Worm (Caenorhabditis elegans) whole organism, young adult: Measurements from ENCODE around the gene stdh-1.

Experiments
- F49E8.2 ChIP-seq: sonication (generic microtip); optimal IDR thresholded peaks from 3 replicates; lab custom pipeline; 2017; ENCODE audit warnings: missing genetic modification characterization, mild to moderate bottlenecking, missing compliant biosample characterization, antibody characterized with exemption, moderate library complexity; ENCODE audit not compliant: insufficient read depth
- T07F8.4 ChIP-seq: sonication (generic microtip); optimal IDR thresholded peaks from 2 replicates; lab custom pipeline; 2016; ENCODE audit warnings: mild to moderate bottlenecking, missing genetic modification characterization, moderate library complexity, missing compliant biosample characterization
- ekl-4 ChIP-seq: fragments of 200-800 bp; sonication (Bioruptor generic); IDR thresholded peaks from 2 replicates; pipeline ENCODE4 v1.3.6; 2022; ENCODE audit warnings: missing genetic modification reagents, missing genetic modification characterization, missing compliant biosample characterization
- ets-4 ChIP-seq: fragments of 200-800 bp; sonication (Bioruptor generic); optimal IDR thresholded peaks from 2 replicates; lab custom pipeline; 2018; ENCODE audit warnings: mild to moderate bottlenecking, missing genetic modification characterization, missing compliant biosample characterization
- hlh-26 ChIP-seq: fragments of 200-800 bp; sonication (Bioruptor generic); conservative IDR thresholded peaks from 2 replicates; pipeline ENCODE4 v1.3.6; 2022; ENCODE audit warnings: missing genetic modification reagents, missing genetic modification characterization, missing compliant biosample characterization
- mcd-1 ChIP-seq: fragments of 200-800 bp; sonication (Bioruptor generic); IDR thresholded peaks from 2 replicates; pipeline ENCODE4 v1.3.6; 2022; ENCODE audit warnings: missing genetic modification reagents, missing genetic modification characterization, missing compliant biosample characterization
- nhr-27 ChIP-seq: fragments of 200-800 bp; sonication (Bioruptor generic); optimal IDR thresholded peaks from 2 replicates; lab custom pipeline; 2018; ENCODE audit warnings: mild to moderate bottlenecking, missing genetic modification characterization, moderate library complexity, missing compliant biosample characterization
- pha-4 ChIP-seq: fragments of 150-350 bp; sonication (generic microtip); optimal IDR thresholded peaks from 2 replicates; lab custom pipeline; 2014; ENCODE audit warnings: missing biosample characterization, missing genetic modification reagents, missing genetic modification characterization
- xnd-1 ChIP-seq: sonication (generic microtip); optimal IDR thresholded peaks from 2 replicates; lab custom pipeline; 2016; ENCODE audit warnings: missing genotype, missing genetic modification reagents, missing genetic modification characterization, missing compliant biosample characterization

ce11 chrV:13953191-13953590, 46.9 kb downstream of the stdh-1 start, which contains the start of gene R10D12.8:
- TF ChIP-seq T07F8.4 (tag; lab: Kevin White, UChicago) (no peak), mcd-1 (GFP tag; lab: Robert Waterston, UW) (no peak), xnd-1 (no peak), pha-4 (tag; lab: Kevin White, UChicago) (no peak), hlh-26 (no peak), F49E8.2 (no peak), ekl-4 (GFP tag; lab: Robert Waterston, UW) (no peak), ets-4 (GFP tag; lab: Kevin White, UChicago) (no peak), nhr-27 (tag; lab: Kevin White, UChicago) (no peak)
